Worm (Caenorhabditis elegans) whole organism, young adult: ENCODE results near the gene str-204.

ENCODE experiments used
- B0019.2 ChIP-seq: fragments of 200-800 bp; sonication (Bioruptor generic); conservative IDR thresholded peaks from 2 replicates; pipeline ENCODE4 v1.3.6; 2022; ENCODE audit warnings: missing genetic modification reagents, missing genetic modification characterization, missing compliant biosample characterization
- C06A6.2 ChIP-seq: fragments of 200-800 bp; sonication (Bioruptor generic); conservative IDR thresholded peaks from 2 replicates; pipeline ENCODE4 v1.3.6; 2022; ENCODE audit warnings: missing genetic modification characterization, missing compliant biosample characterization
- F23B12.7 ChIP-seq: sonication (generic microtip); optimal IDR thresholded peaks from 2 replicates; lab custom pipeline; 2017; ENCODE audit warnings: missing genetic modification characterization, mild to moderate bottlenecking, missing compliant biosample characterization, antibody characterized with exemption, moderate library complexity; ENCODE audit not compliant: insufficient read depth
- F37B4.10 ChIP-seq: fragments of 200-800 bp; sonication (Bioruptor generic); IDR thresholded peaks from 2 replicates; pipeline ENCODE4 v1.3.6; 2022; ENCODE audit warnings: missing genetic modification characterization, missing compliant biosample characterization
- F57C9.4 ChIP-seq: sonication (generic microtip); optimal IDR thresholded peaks from 2 replicates; lab custom pipeline; 2017; ENCODE audit warnings: mild to moderate bottlenecking, missing genetic modification characterization, missing compliant biosample characterization
- T26A5.8 ChIP-seq: sonication (generic microtip); optimal IDR thresholded peaks from 2 replicates; lab custom pipeline; 2016; ENCODE audit warnings: missing genetic modification characterization, missing compliant biosample characterization
- Y67H2A.10 ChIP-seq: fragments of 200-800 bp; sonication (Bioruptor generic); conservative IDR thresholded peaks from 2 replicates; pipeline ENCODE4 v1.3.6; 2022; ENCODE audit warnings: missing genetic modification reagents, missing genetic modification characterization, missing compliant biosample characterization
- ZK185.1 ChIP-seq: sonication (generic microtip); optimal IDR thresholded peaks from 2 replicates; lab custom pipeline; 2016; ENCODE audit warnings: mild to moderate bottlenecking, missing genetic modification characterization, missing compliant biosample characterization; ENCODE audit not compliant: poor library complexity, severe bottlenecking
- ama-1 ChIP-seq, 3 experiments: fragments of 150-350 bp in 1 of 3; sonication (generic microtip) in 2 of 3; optimal IDR thresholded peaks; 2 replicates each; lab custom pipeline; 2014 to 2018; ENCODE audit warnings: missing biosample characterization in 2 of 3, missing genetic modification characterization in 2 of 3, missing genetic modification reagents in 2 of 3
- ccch-3 ChIP-seq: fragments of 200-800 bp; sonication (Bioruptor generic); optimal IDR thresholded peaks from 2 replicates; lab custom pipeline; 2018; ENCODE audit warnings: mild to moderate bottlenecking, missing genetic modification characterization, missing compliant biosample characterization
- cebp-2 ChIP-seq: fragments of 200-800 bp; sonication (Bioruptor generic); IDR thresholded peaks from 2 replicates; pipeline ENCODE4 v1.3.6; 2022; ENCODE audit warnings: missing genetic modification characterization, missing compliant biosample characterization
- ceh-79 ChIP-seq: sonication (generic microtip); optimal IDR thresholded peaks from 2 replicates; lab custom pipeline; 2017; ENCODE audit warnings: mild to moderate bottlenecking, missing genetic modification characterization, missing compliant biosample characterization
- dpl-1 ChIP-seq: fragments of 150-350 bp; optimal IDR thresholded peaks from 2 replicates; lab custom pipeline; 2014; ENCODE audit warnings: missing biosample characterization, missing genetic modification reagents, missing genetic modification characterization
- egl-44 ChIP-seq: fragments of 200-800 bp; sonication (Bioruptor generic); IDR thresholded peaks from 2 replicates; pipeline ENCODE4 v1.3.6; 2022; ENCODE audit warnings: missing genetic modification reagents, missing genetic modification characterization, missing compliant biosample characterization
- ekl-4 ChIP-seq: fragments of 200-800 bp; sonication (Bioruptor generic); IDR thresholded peaks from 2 replicates; pipeline ENCODE4 v1.3.6; 2022; ENCODE audit warnings: missing genetic modification reagents, missing genetic modification characterization, missing compliant biosample characterization
- fkh-3 ChIP-seq: sonication (generic microtip); optimal IDR thresholded peaks from 2 replicates; lab custom pipeline; 2016; ENCODE audit warnings: mild to moderate bottlenecking, missing genetic modification characterization, missing compliant biosample characterization
- gei-17 ChIP-seq: fragments of 200-800 bp; sonication (Bioruptor generic); optimal IDR thresholded peaks from 2 replicates; lab custom pipeline; 2018; ENCODE audit warnings: mild to moderate bottlenecking, missing genetic modification characterization, missing compliant biosample characterization
- him-1 ChIP-seq: sonication (generic microtip); optimal IDR thresholded peaks from 2 replicates; lab custom pipeline; 2016; ENCODE audit warnings: missing genotype, missing genetic modification reagents, missing genetic modification characterization, missing compliant biosample characterization
- hsf-1 ChIP-seq: fragments of 200-800 bp; sonication (Bioruptor generic); IDR thresholded peaks from 2 replicates; pipeline ENCODE4 v1.3.6; 2022; ENCODE audit warnings: missing genetic modification reagents, missing genetic modification characterization, missing compliant biosample characterization
- lin-35 ChIP-seq, 3 experiments: fragments of 150-350 bp in 2 of 3; sonication (generic microtip) in 1 of 3; optimal IDR thresholded peaks; 2 replicates each; lab custom pipeline; 2014 to 2018; ENCODE audit warnings: missing biosample characterization in 3 of 3, missing genetic modification characterization in 3 of 3, missing genetic modification reagents in 3 of 3
- lin-40 ChIP-seq: sonication (generic microtip); optimal IDR thresholded peaks from 2 replicates; lab custom pipeline; 2016; ENCODE audit warnings: missing genetic modification characterization, mild to moderate bottlenecking, missing compliant biosample characterization, missing genotype, missing genetic modification reagents
- lir-1 ChIP-seq: fragments of 200-800 bp; sonication (Bioruptor generic); conservative IDR thresholded peaks from 2 replicates; pipeline ENCODE4 v1.3.6; 2022; ENCODE audit warnings: missing genetic modification reagents, missing genetic modification characterization, missing compliant biosample characterization
- lsy-27 ChIP-seq: sonication (generic microtip); optimal IDR thresholded peaks from 2 replicates; lab custom pipeline; 2017; ENCODE audit warnings: missing genetic modification characterization, mild to moderate bottlenecking, missing compliant biosample characterization, antibody characterized with exemption, missing genotype, borderline replicate concordance; ENCODE audit not compliant: insufficient read depth
- madf-10 ChIP-seq: sonication (generic microtip); optimal IDR thresholded peaks from 2 replicates; lab custom pipeline; 2016; ENCODE audit warnings: mild to moderate bottlenecking, missing genetic modification characterization, missing compliant biosample characterization
- madf-3 ChIP-seq: fragments of 200-800 bp; sonication (Bioruptor generic); IDR thresholded peaks from 2 replicates; pipeline ENCODE4 v1.3.6; 2022; ENCODE audit warnings: missing genetic modification reagents, missing genetic modification characterization, missing compliant biosample characterization
- mel-28 ChIP-seq: sonication (generic microtip); optimal IDR thresholded peaks from 2 replicates; lab custom pipeline; 2016; ENCODE audit warnings: borderline replicate concordance, mild to moderate bottlenecking, missing genetic modification characterization, missing compliant biosample characterization
- mxl-1 ChIP-seq: sonication (generic microtip); optimal IDR thresholded peaks from 2 replicates; lab custom pipeline; 2016; ENCODE audit warnings: missing genetic modification characterization, missing compliant biosample characterization
- nfya-1 ChIP-seq: sonication (generic microtip); optimal IDR thresholded peaks from 2 replicates; lab custom pipeline; 2017; ENCODE audit warnings: antibody characterized with exemption, missing compliant biosample characterization, missing genetic modification characterization, borderline replicate concordance; ENCODE audit not compliant: insufficient read depth
- nfyb-1 ChIP-seq: fragments of 200-800 bp; sonication (Bioruptor generic); IDR thresholded peaks from 2 replicates; pipeline ENCODE4 v1.3.6; 2022; ENCODE audit warnings: missing genetic modification reagents, missing genetic modification characterization, missing compliant biosample characterization
- nhr-120 ChIP-seq: fragments of 200-800 bp; sonication (Bioruptor generic); IDR thresholded peaks from 2 replicates; pipeline ENCODE4 v1.3.6; 2022; ENCODE audit warnings: missing genetic modification characterization, missing compliant biosample characterization
- rcor-1 ChIP-seq: fragments of 200-800 bp; sonication (Bioruptor generic); IDR thresholded peaks from 2 replicates; pipeline ENCODE4 v1.3.6; 2022; ENCODE audit warnings: missing genetic modification reagents, missing genetic modification characterization, missing compliant biosample characterization
- repo-1 ChIP-seq: sonication (generic microtip); optimal IDR thresholded peaks from 2 replicates; lab custom pipeline; 2017; ENCODE audit warnings: mild to moderate bottlenecking, missing genetic modification characterization, missing compliant biosample characterization
- sdz-38 ChIP-seq: sonication (generic microtip); optimal IDR thresholded peaks from 2 replicates; lab custom pipeline; 2016; ENCODE audit warnings: missing genotype, missing genetic modification characterization, missing compliant biosample characterization
- snpc-1.1 ChIP-seq: sonication (generic microtip); optimal IDR thresholded peaks from 2 replicates; lab custom pipeline; 2017; ENCODE audit warnings: missing genetic modification characterization, mild to moderate bottlenecking, missing compliant biosample characterization, antibody characterized with exemption, moderate library complexity, missing genotype, missing genetic modification reagents; ENCODE audit not compliant: insufficient read depth
- sptf-2 ChIP-seq: fragments of 200-800 bp; sonication (Bioruptor generic); optimal IDR thresholded peaks from 2 replicates; lab custom pipeline; 2018; ENCODE audit warnings: mild to moderate bottlenecking, missing genetic modification characterization, missing compliant biosample characterization
- tbx-9 ChIP-seq: sonication (generic microtip); optimal IDR thresholded peaks from 2 replicates; lab custom pipeline; 2016; ENCODE audit warnings: borderline replicate concordance, missing genetic modification characterization, inconsistent platforms, missing compliant biosample characterization
- xnd-1 ChIP-seq: sonication (generic microtip); optimal IDR thresholded peaks from 2 replicates; lab custom pipeline; 2016; ENCODE audit warnings: missing genotype, missing genetic modification reagents, missing genetic modification characterization, missing compliant biosample characterization
- zim-3 ChIP-seq: sonication (generic microtip); optimal IDR thresholded peaks from 2 replicates; lab custom pipeline; 2017; ENCODE audit warnings: mild to moderate bottlenecking, missing genetic modification characterization, moderate library complexity, missing compliant biosample characterization
- ztf-18 ChIP-seq: sonication (generic microtip); optimal IDR thresholded peaks from 2 replicates; lab custom pipeline; 2016; ENCODE audit warnings: missing genotype, mild to moderate bottlenecking, missing genetic modification characterization, missing compliant biosample characterization
- ztf-22 ChIP-seq: fragments of 200-800 bp; sonication (Bioruptor generic); optimal IDR thresholded peaks from 2 replicates; lab custom pipeline; 2018; ENCODE audit warnings: mild to moderate bottlenecking, missing genetic modification characterization, moderate library complexity, missing compliant biosample characterization
- ztf-26 ChIP-seq: sonication (generic microtip); optimal IDR thresholded peaks from 2 replicates; lab custom pipeline; 2017; ENCODE audit warnings: missing genetic modification characterization, missing compliant biosample characterization
- ztf-3 ChIP-seq: fragments of 200-800 bp; sonication (Bioruptor generic); optimal IDR thresholded peaks from 2 replicates; lab custom pipeline; 2018; ENCODE audit warnings: mild to moderate bottlenecking, missing genetic modification characterization, missing compliant biosample characterization
- ztf-6 ChIP-seq: fragments of 200-800 bp; sonication (Bioruptor generic); IDR thresholded peaks from 2 replicates; pipeline ENCODE4 v1.3.6; 2022; ENCODE audit warnings: missing genetic modification reagents, missing genetic modification characterization, missing compliant biosample characterization

The str-204 gene

ce11 chrV:7132248-7132647 lies 27.2 kb upstream of the str-204 start, which contains the start of gene sre-10:
Gene sre-10, plus strand, starts transcription at chrV:7132548.
- TF ChIP-seq zim-3 (tag; lab: Kevin White, UChicago) (no peak), ztf-26 (tag; lab: Kevin White, UChicago) (no peak), lin-35 (GFP tag; optimal IDR thresholded peaks at IDR 0.05; lab: Kevin White, UChicago) (no peak), ztf-18 (no peak), ceh-79 (tag; lab: Kevin White, UChicago) (no peak), ccch-3 (GFP tag; lab: Kevin White, UChicago) (no peak), lir-1 (GFP tag; lab: Robert Waterston, UW) (no peak), nhr-120 (no peak), mxl-1 (tag; lab: Kevin White, UChicago) (no peak), ztf-22 (GFP tag; lab: Kevin White, UChicago) (no peak), hsf-1 (GFP tag; lab: Robert Waterston, UW) (no peak), fkh-3 (tag; lab: Kevin White, UChicago) (no peak), gei-17 (no peak)
- TF ChIP-seq, all 124 proteins: peak for 0

DNA sequence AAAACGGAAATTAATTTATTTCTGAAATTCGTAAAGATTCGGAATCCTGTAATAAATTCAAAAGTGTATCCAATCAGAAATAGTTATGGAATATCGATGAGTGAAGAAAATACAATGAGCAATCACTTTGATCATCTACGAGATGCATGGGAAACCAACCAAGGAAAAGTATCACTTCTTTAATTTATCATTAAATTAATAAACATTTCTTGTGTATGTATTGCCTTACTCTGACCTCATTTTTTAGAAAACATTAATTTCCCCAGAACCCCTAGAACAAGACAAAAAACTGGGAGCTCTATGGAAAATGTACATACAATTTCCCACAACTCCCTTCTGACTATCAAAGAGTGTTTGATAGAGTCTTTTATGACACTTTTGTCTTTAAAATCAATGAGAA lies 25.5 kb upstream of the str-204 start, which contains the start of gene F10D2.16:
Gene F10D2.16, plus strand, starts transcription at position 301 of the 400 bp plus-strand sequence.
- TF ChIP-seq C06A6.2 (GFP tag; lab: Robert Waterston, UW) = no peak
- no peak for TF ChIP-seq T26A5.8 (tag; lab: Kevin White, UChicago)
- no peak for TF ChIP-seq repo-1 (tag; lab: Kevin White, UChicago)
- no peak for TF ChIP-seq ZK185.1
- TF ChIP-seq dpl-1 (GFP tag; lab: Kevin White, UChicago) = no peak
- TF ChIP-seq zim-3 (tag; lab: Kevin White, UChicago) = no peak
- no peak for TF ChIP-seq madf-10 (tag; lab: Kevin White, UChicago)
- no peak for TF ChIP-seq him-1 (tag; lab: Kevin White, UChicago)
- no peak for TF ChIP-seq tbx-9 (tag; lab: Kevin White, UChicago)
- no peak for TF ChIP-seq rcor-1 (GFP tag; lab: Robert Waterston, UW)
- TF ChIP-seq ceh-79 (tag; lab: Kevin White, UChicago) = no peak
- no peak for TF ChIP-seq egl-44 (GFP tag; lab: Robert Waterston, UW)
- TF ChIP-seq ztf-22 (GFP tag; lab: Kevin White, UChicago) = no peak
- no peak for TF ChIP-seq ztf-3
- no peak for TF ChIP-seq F37B4.10 (GFP tag; lab: Robert Waterston, UW)

DNA sequence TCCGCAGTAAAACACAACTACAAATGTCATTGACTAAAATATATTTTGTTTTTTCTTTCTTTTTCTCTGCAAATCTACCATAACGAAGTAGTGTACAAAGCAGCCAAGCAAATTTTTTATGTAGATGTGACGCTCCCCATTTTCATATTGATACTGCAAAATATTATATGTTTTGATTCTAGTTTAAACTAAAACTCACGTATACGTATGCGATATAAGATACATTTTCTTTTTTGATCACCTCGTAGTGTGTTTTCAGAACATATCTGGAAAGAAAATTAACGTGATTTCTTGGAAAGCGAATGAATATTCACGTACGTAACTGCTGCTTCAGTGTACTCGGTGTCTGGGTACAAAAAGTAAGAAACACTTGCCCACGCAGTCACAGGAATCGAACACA lies 22.6 kb upstream of the str-204 start:
- TF ChIP-seq ccch-3 (GFP tag; lab: Kevin White, UChicago) (no peak), B0019.2 (GFP tag; lab: Robert Waterston, UW) (no peak), lsy-27 (no peak), dpl-1 (GFP tag; lab: Kevin White, UChicago) (no peak), xnd-1 (no peak), sptf-2 (GFP tag; lab: Kevin White, UChicago) (no peak), nfyb-1 (GFP tag; lab: Robert Waterston, UW) (no peak)

DNA sequence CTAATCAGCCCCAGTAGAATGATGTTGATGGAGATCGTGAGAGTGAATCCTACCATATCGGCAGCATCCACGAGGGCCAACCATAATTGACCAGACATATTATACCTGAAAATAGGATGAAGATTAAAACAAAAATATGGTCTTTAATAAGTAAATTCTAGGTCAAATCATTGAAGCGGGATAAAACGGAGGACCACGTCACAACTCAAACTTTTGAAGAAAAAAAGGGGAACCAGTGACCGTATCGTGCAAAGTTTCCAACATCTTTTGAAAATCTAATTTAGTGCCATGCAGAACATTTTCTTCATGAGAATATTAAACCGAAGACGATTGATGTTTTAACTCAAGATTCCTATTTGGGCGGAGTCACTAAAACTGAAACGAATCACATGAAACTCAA lies 21.2 kb upstream of the str-204 start, which contains the start of gene str-112:
Gene str-112, minus strand, starts transcription at position 101 of the 400 bp plus-strand sequence.
- no peak for TF ChIP-seq cebp-2 (GFP tag; lab: Robert Waterston, UW)
- TF ChIP-seq Y67H2A.10 = no peak
- TF ChIP-seq F23B12.7 (tag; lab: Kevin White, UChicago) = no peak
- TF ChIP-seq mel-28 (tag; lab: Kevin White, UChicago) = no peak
- no peak for TF ChIP-seq madf-3 (GFP tag; lab: Robert Waterston, UW)
- no peak for TF ChIP-seq snpc-1.1
- TF ChIP-seq ztf-6 (GFP tag; lab: Robert Waterston, UW) = no peak
- no peak for TF ChIP-seq ztf-26 (tag; lab: Kevin White, UChicago)
- no peak for TF ChIP-seq ama-1 (optimal IDR thresholded peaks at IDR 0.05; lab: Kevin White, UChicago)
- no peak for TF ChIP-seq ama-1 (GFP tag; optimal IDR thresholded peaks at IDR 0.05; lab: Kevin White, UChicago)
- TF ChIP-seq ceh-79 (tag; lab: Kevin White, UChicago) = no peak
- TF ChIP-seq nfya-1 (tag; lab: Kevin White, UChicago) = no peak
- no peak for TF ChIP-seq ekl-4
- TF ChIP-seq lin-40 (tag; lab: Kevin White, UChicago) = no peak
- no peak for TF ChIP-seq ztf-3
- no peak for TF ChIP-seq sdz-38 (tag; lab: Kevin White, UChicago)
- no peak for TF ChIP-seq F57C9.4 (tag; lab: Kevin White, UChicago)
